Worm (Caenorhabditis elegans) whole organism, L2 larva: ENCODE measurements around the gene unc-50.

Experiments
- lin-39 ChIP-seq: fragments of 150-350 bp; optimal IDR thresholded peaks from 2 replicates; lab custom pipeline; 2014; ENCODE audit warnings: missing biosample characterization, missing genetic modification reagents, missing genetic modification characterization
- snpc-4 ChIP-seq: fragments of 150-350 bp; optimal IDR thresholded peaks from 2 replicates; lab custom pipeline; 2014; ENCODE audit warnings: missing biosample characterization, missing genetic modification characterization

- TF ChIP-seq lin-39 (tag; lab: Kevin White, UChicago), result no peak
- no peak for TF ChIP-seq snpc-4 (tag; lab: Kevin White, UChicago)
Measured at ce11 chrIII:10306049-10306448, 11.9 kb downstream of the unc-50 start, which contains the start of gene T07A5.1.
